Worm (Caenorhabditis elegans) whole organism, L4 larva: ENCODE results near the gene sru-24.

Source experiments
- F44E2.7 ChIP-seq: fragments of 200-800 bp; sonication (Bioruptor generic); IDR thresholded peaks from 2 replicates; pipeline ENCODE4 v2.1.2; 2022; ENCODE audit warnings: missing genetic modification characterization, missing compliant biosample characterization
- R02D3.7 ChIP-seq: fragments of 150-350 bp; sonication (generic microtip); optimal IDR thresholded peaks from 3 replicates; lab custom pipeline; 2014; ENCODE audit warnings: missing biosample characterization, missing genetic modification characterization
- T20F7.1 ChIP-seq: fragments of 200-800 bp; sonication (Bioruptor generic); optimal IDR thresholded peaks from 2 replicates; lab custom pipeline; 2018; ENCODE audit warnings: mild to moderate bottlenecking, missing genetic modification characterization, missing compliant biosample characterization
- Y105C5A.15 ChIP-seq: fragments of 200-800 bp; sonication (Bioruptor generic); IDR thresholded peaks from 2 replicates; pipeline ENCODE4 v1.3.6; 2022; ENCODE audit warnings: missing genetic modification characterization, missing compliant biosample characterization
- Y5F2A.4 ChIP-seq: fragments of 200-800 bp; sonication (Bioruptor generic); optimal IDR thresholded peaks from 2 replicates; lab custom pipeline; 2018; ENCODE audit warnings: mild to moderate bottlenecking, missing genetic modification characterization, missing compliant biosample characterization
- aha-1 ChIP-seq: fragments of 150-350 bp; peaks from one replicate; lab custom pipeline; 2014; ENCODE audit warnings: missing biosample characterization, missing genetic modification characterization
- ama-1 ChIP-seq: fragments of 150-350 bp; optimal IDR thresholded peaks from 2 replicates; lab custom pipeline; 2014; ENCODE audit warnings: inconsistent platforms, mixed read lengths
- ceh-20 ChIP-seq: fragments of 200-800 bp; sonication (Bioruptor generic); IDR thresholded peaks from 2 replicates; pipeline ENCODE4 v1.3.6; 2022; ENCODE audit warnings: missing genetic modification reagents, missing genetic modification characterization, missing compliant biosample characterization
- ceh-82 ChIP-seq: sonication (generic microtip); optimal IDR thresholded peaks from 2 replicates; lab custom pipeline; 2017; ENCODE audit warnings: missing biosample characterization, missing genetic modification characterization
- cey-2 ChIP-seq: sonication (generic microtip); optimal IDR thresholded peaks from 3 replicates; lab custom pipeline; 2017; ENCODE audit warnings: missing genetic modification characterization, mild to moderate bottlenecking, missing compliant biosample characterization, antibody characterized with exemption, borderline replicate concordance; ENCODE audit not compliant: insufficient read depth
- ctbp-1 ChIP-seq: fragments of 200-800 bp; sonication (Bioruptor generic); IDR thresholded peaks from 2 replicates; pipeline ENCODE4 v1.3.6; 2022; ENCODE audit warnings: missing genetic modification reagents, missing genetic modification characterization, missing compliant biosample characterization
- daf-16 ChIP-seq, 3 experiments: sonication (generic microtip); optimal IDR thresholded peaks; 2 replicates each; lab custom pipeline; 2016 to 2017; ENCODE audit warnings: missing genetic modification characterization in 3 of 3, missing genetic modification reagents in 3 of 3, mild to moderate bottlenecking in 2 of 3, missing compliant biosample characterization in 2 of 3, missing biosample characterization in 1 of 3, moderate library complexity in 1 of 3
- daf-8 ChIP-seq: fragments of 200-800 bp; sonication (Bioruptor generic); IDR thresholded peaks from 2 replicates; pipeline ENCODE4 v1.3.6; 2022; ENCODE audit warnings: missing genetic modification characterization, missing compliant biosample characterization
- dmd-8 ChIP-seq: fragments of 200-800 bp; sonication (Bioruptor generic); IDR thresholded peaks from 2 replicates; pipeline ENCODE4 v1.3.6; 2022; ENCODE audit warnings: missing genetic modification characterization, missing compliant biosample characterization
- dmd-9 ChIP-seq: fragments of 200-800 bp; sonication (Bioruptor generic); IDR thresholded peaks from 2 replicates; pipeline ENCODE4 v1.3.6; 2022; ENCODE audit warnings: missing genetic modification reagents, missing genetic modification characterization, missing compliant biosample characterization
- dpl-1 ChIP-seq: fragments of 150-350 bp; optimal IDR thresholded peaks from 2 replicates; lab custom pipeline; 2014; ENCODE audit warnings: missing biosample characterization, missing genetic modification reagents, missing genetic modification characterization
- duxl-1 ChIP-seq: sonication (generic microtip); optimal IDR thresholded peaks from 2 replicates; lab custom pipeline; 2016; ENCODE audit warnings: mild to moderate bottlenecking, missing genetic modification characterization, moderate library complexity, missing compliant biosample characterization; ENCODE audit not compliant: poor library complexity
- egl-27 ChIP-seq: sonication (generic microtip); optimal IDR thresholded peaks from 3 replicates; lab custom pipeline; 2017; ENCODE audit warnings: missing biosample characterization, missing genetic modification reagents, missing genetic modification characterization
- egl-43 ChIP-seq: fragments of 200-800 bp; sonication (Bioruptor generic); IDR thresholded peaks from 2 replicates; pipeline ENCODE4 v1.3.6; 2022; ENCODE audit warnings: missing genetic modification reagents, missing genetic modification characterization, missing compliant biosample characterization
- hlh-11 ChIP-seq: fragments of 200-800 bp; sonication (Bioruptor generic); optimal IDR thresholded peaks from 2 replicates; lab custom pipeline; 2018; ENCODE audit warnings: mild to moderate bottlenecking, missing genetic modification characterization, missing compliant biosample characterization
- hmg-1.1 ChIP-seq: fragments of 200-800 bp; sonication (Bioruptor generic); IDR thresholded peaks from 2 replicates; pipeline ENCODE4 v1.3.6; 2022; ENCODE audit warnings: missing genetic modification reagents, missing genetic modification characterization, missing compliant biosample characterization
- lim-7 ChIP-seq: fragments of 200-800 bp; sonication (Bioruptor generic); IDR thresholded peaks from 2 replicates; pipeline ENCODE4 v1.3.6; 2022; ENCODE audit warnings: missing genetic modification characterization, missing compliant biosample characterization
- lin-1 ChIP-seq: fragments of 200-800 bp; sonication (Bioruptor generic); IDR thresholded peaks from 2 replicates; pipeline ENCODE4 v1.3.6; 2022; ENCODE audit warnings: missing genetic modification reagents, missing genetic modification characterization, missing compliant biosample characterization
- lin-15B ChIP-seq: fragments of 150-350 bp; sonication (generic microtip); optimal IDR thresholded peaks from 3 replicates; lab custom pipeline; 2014; ENCODE audit warnings: missing biosample characterization, missing genetic modification characterization
- lin-38 ChIP-seq: fragments of 200-800 bp; sonication (Bioruptor generic); IDR thresholded peaks from 2 replicates; pipeline ENCODE4 v1.3.6; 2022; ENCODE audit warnings: missing genetic modification reagents, missing genetic modification characterization, missing compliant biosample characterization
- lir-3 ChIP-seq: sonication (generic microtip); optimal IDR thresholded peaks from 2 replicates; lab custom pipeline; 2016; ENCODE audit warnings: mild to moderate bottlenecking, missing genetic modification characterization, missing compliant biosample characterization
- mep-1 ChIP-seq: fragments of 150-350 bp; sonication (generic microtip); optimal IDR thresholded peaks from 3 replicates; lab custom pipeline; 2014; ENCODE audit warnings: missing biosample characterization, missing genetic modification characterization
- mes-2 ChIP-seq: sonication (generic microtip); optimal IDR thresholded peaks from 2 replicates; lab custom pipeline; 2016; ENCODE audit warnings: missing genotype, mild to moderate bottlenecking, missing genetic modification characterization, missing compliant biosample characterization; ENCODE audit not compliant: poor library complexity, severe bottlenecking
- mxl-2 ChIP-seq: fragments of 200-800 bp; sonication (Bioruptor generic); conservative IDR thresholded peaks from 2 replicates; pipeline ENCODE4 v1.3.6; 2022; ENCODE audit warnings: missing genetic modification reagents, missing genetic modification characterization, missing compliant biosample characterization
- nhr-10 ChIP-seq: fragments of 150-350 bp; optimal IDR thresholded peaks from 2 replicates; lab custom pipeline; 2014; ENCODE audit warnings: missing biosample characterization, missing genetic modification characterization
- nhr-111 ChIP-seq: fragments of 200-800 bp; sonication (Bioruptor generic); optimal IDR thresholded peaks from 2 replicates; lab custom pipeline; 2018; ENCODE audit warnings: mild to moderate bottlenecking, missing genetic modification characterization, missing compliant biosample characterization
- nhr-25 ChIP-seq: sonication (generic microtip); optimal IDR thresholded peaks from 2 replicates; lab custom pipeline; 2017; ENCODE audit warnings: missing genetic modification characterization, mild to moderate bottlenecking, missing compliant biosample characterization, antibody characterized with exemption, moderate library complexity, borderline replicate concordance; ENCODE audit not compliant: insufficient read depth
- nhr-42 ChIP-seq: fragments of 200-800 bp; sonication (Bioruptor generic); IDR thresholded peaks from 2 replicates; pipeline ENCODE4 v1.3.6; 2022; ENCODE audit warnings: missing genetic modification characterization, missing compliant biosample characterization
- nhr-48 ChIP-seq: sonication (generic microtip); optimal IDR thresholded peaks from 2 replicates; lab custom pipeline; 2016; ENCODE audit warnings: mild to moderate bottlenecking, missing genetic modification characterization, missing compliant biosample characterization
- nhr-76 ChIP-seq: fragments of 150-350 bp; optimal IDR thresholded peaks from 2 replicates; lab custom pipeline; 2014; ENCODE audit warnings: missing biosample characterization, missing genetic modification characterization
- php-3 ChIP-seq: fragments of 200-800 bp; sonication (Bioruptor generic); IDR thresholded peaks from 2 replicates; pipeline ENCODE4 v1.3.6; 2022; ENCODE audit warnings: missing genetic modification reagents, missing genetic modification characterization, missing compliant biosample characterization
- pqm-1 ChIP-seq: sonication (generic microtip); optimal IDR thresholded peaks from 2 replicates; lab custom pipeline; 2017; ENCODE audit warnings: missing biosample characterization, missing genetic modification characterization
- rbr-2 ChIP-seq: sonication (generic microtip); optimal IDR thresholded peaks from 2 replicates; lab custom pipeline; 2016; ENCODE audit warnings: missing genotype, missing genetic modification characterization, missing compliant biosample characterization
- sdz-12 ChIP-seq: fragments of 200-800 bp; sonication (Bioruptor generic); optimal IDR thresholded peaks from 2 replicates; lab custom pipeline; 2018; ENCODE audit warnings: mild to moderate bottlenecking, missing genetic modification characterization, missing compliant biosample characterization
- set-16 ChIP-seq: fragments of 200-800 bp; sonication (Bioruptor generic); IDR thresholded peaks from 2 replicates; pipeline ENCODE4 v1.3.6; 2022; ENCODE audit warnings: missing genetic modification reagents, missing genetic modification characterization, missing compliant biosample characterization
- skn-1 ChIP-seq: fragments of 150-350 bp; optimal IDR thresholded peaks from 2 replicates; lab custom pipeline; 2014; ENCODE audit warnings: missing biosample characterization, missing genetic modification characterization
- snpc-1.2 ChIP-seq: fragments of 200-800 bp; sonication (Bioruptor generic); IDR thresholded peaks from 2 replicates; pipeline ENCODE4 v1.3.6; 2022; ENCODE audit warnings: missing genetic modification reagents, missing genetic modification characterization, missing compliant biosample characterization
- spr-1 ChIP-seq: sonication (generic microtip); optimal IDR thresholded peaks from 2 replicates; lab custom pipeline; 2016; ENCODE audit warnings: mild to moderate bottlenecking, missing genetic modification characterization, missing compliant biosample characterization
- spr-3 ChIP-seq: fragments of 200-800 bp; sonication (Bioruptor generic); optimal IDR thresholded peaks from 2 replicates; lab custom pipeline; 2018; ENCODE audit warnings: mild to moderate bottlenecking, missing genetic modification characterization, missing compliant biosample characterization
- tag-97 ChIP-seq: fragments of 200-800 bp; sonication (Bioruptor generic); IDR thresholded peaks from 2 replicates; pipeline ENCODE4 v1.3.6; 2022; ENCODE audit warnings: missing genetic modification characterization, missing compliant biosample characterization
- tra-1 ChIP-seq: fragments of 200-800 bp; sonication (Bioruptor generic); IDR thresholded peaks from 2 replicates; pipeline ENCODE4 v1.3.6; 2022; ENCODE audit warnings: missing genetic modification reagents, missing genetic modification characterization, missing compliant biosample characterization
- unc-130 ChIP-seq: sonication (generic microtip); optimal IDR thresholded peaks from 2 replicates; lab custom pipeline; 2016; ENCODE audit warnings: missing genetic modification reagents, missing genetic modification characterization, missing compliant biosample characterization
- unc-62 ChIP-seq, 3 experiments: fragments of 150-350 bp in 1 of 3; sonication (generic microtip); optimal IDR thresholded peaks in 2 of 3; peaks in 1 of 3; 1 replicate in 1 of 3; 2 replicates in 2 of 3; lab custom pipeline; 2014 to 2017; ENCODE audit warnings: missing biosample characterization in 3 of 3, missing genetic modification characterization in 3 of 3, missing genetic modification reagents in 3 of 3, missing genotype in 1 of 3
- zfp-2 ChIP-seq: sonication (generic microtip); optimal IDR thresholded peaks from 2 replicates; lab custom pipeline; 2016; ENCODE audit warnings: mild to moderate bottlenecking, missing genetic modification characterization, missing compliant biosample characterization
- zip-11 ChIP-seq: fragments of 200-800 bp; sonication (Bioruptor generic); IDR thresholded peaks from 2 replicates; pipeline ENCODE4 v1.3.6; 2022; ENCODE audit warnings: missing genetic modification characterization, missing compliant biosample characterization
- ztf-11 ChIP-seq: fragments of 150-350 bp; optimal IDR thresholded peaks from 2 replicates; lab custom pipeline; 2014; ENCODE audit warnings: missing biosample characterization, missing genetic modification characterization

sru-24 gene

ce11 chrV:619054-619453 is 52.2 kb downstream of the sru-24 start, which contains the start of gene F48G7.4 (continued):
- no peak for TF ChIP-seq unc-130 (GFP tag; lab: Kevin White, UChicago)
- TF ChIP-seq sdz-12 (GFP tag; lab: Kevin White, UChicago): no peak
- TF ChIP-seq php-3 (GFP tag; lab: Robert Waterston, UW): no peak
- TF ChIP-seq lin-1 (GFP tag; lab: Robert Waterston, UW): no peak
- TF ChIP-seq zip-11 (GFP tag; lab: Robert Waterston, UW): no peak
- 0 out of 2 replicates have a peak, but pooled peaks have one; percentile 33 for TF ChIP-seq tag-97
- TF ChIP-seq mep-1 (tag; lab: Kevin White, UChicago): peak; percentile 73
- TF ChIP-seq tra-1 (GFP tag; lab: Robert Waterston, UW): peak; percentile 77
- TF ChIP-seq lim-7 (GFP tag; lab: Robert Waterston, UW): no peak
- TF ChIP-seq daf-16 (GFP tag; optimal IDR thresholded peaks at IDR 0.05; lab: Kevin White, UChicago): no peak
- no peak for TF ChIP-seq daf-16 (tag; optimal IDR thresholded peaks at IDR 0.05; lab: Kevin White, UChicago)
- no peak for TF ChIP-seq dmd-8 (GFP tag; lab: Robert Waterston, UW)
- no peak for TF ChIP-seq egl-43 (GFP tag; lab: Robert Waterston, UW)
- peak in 1 of 2 experiments; percentile 99 for TF ChIP-seq unc-62 (GFP tag; optimal IDR thresholded peaks at IDR 0.05 in 1 of 2; lab: Kevin White, UChicago)
- TF ChIP-seq unc-62 (tag; optimal IDR thresholded peaks at IDR 0.05; lab: Kevin White, UChicago): no peak
- no peak for TF ChIP-seq nhr-111
- TF ChIP-seq cey-2 (tag; lab: Kevin White, UChicago): no peak
- TF ChIP-seq dmd-9 (GFP tag; lab: Robert Waterston, UW): no peak
- TF ChIP-seq ceh-20 (GFP tag; lab: Robert Waterston, UW): peak; percentile 60; the same call in 1 of the 2 replicates
- TF ChIP-seq lir-3: no peak
- TF ChIP-seq zfp-2 (tag; lab: Kevin White, UChicago): no peak
- TF ChIP-seq R02D3.7 (tag; lab: Kevin White, UChicago): no peak
- TF ChIP-seq nhr-48: peak; percentile 24
- TF ChIP-seq F44E2.7 (GFP tag; lab: Robert Waterston, UW): no peak
- TF ChIP-seq aha-1: no peak
- TF ChIP-seq lin-38: no peak
- TF ChIP-seq daf-8 (GFP tag; lab: Robert Waterston, UW): no peak
- no peak for TF ChIP-seq mxl-2 (GFP tag; lab: Robert Waterston, UW)
- no peak for TF ChIP-seq nhr-76 (tag; lab: Kevin White, UChicago)
- TF ChIP-seq duxl-1 (tag; lab: Kevin White, UChicago): peak; percentile 50
- no peak for TF ChIP-seq ama-1
- no peak for TF ChIP-seq T20F7.1 (GFP tag; lab: Kevin White, UChicago)
- no peak for TF ChIP-seq nhr-42 (GFP tag; lab: Robert Waterston, UW)
- TF ChIP-seq snpc-1.2 (GFP tag; lab: Robert Waterston, UW): no peak
- no peak for TF ChIP-seq spr-1 (tag; lab: Kevin White, UChicago)
- TF ChIP-seq lin-15B (tag; lab: Kevin White, UChicago): no peak
- no peak for TF ChIP-seq set-16 (GFP tag; lab: Robert Waterston, UW)
- TF ChIP-seq hmg-1.1 (GFP tag; lab: Robert Waterston, UW): peak; percentile 56; the same call in 1 of the 2 replicates
- TF ChIP-seq spr-3 (GFP tag; lab: Kevin White, UChicago): no peak
- TF ChIP-seq skn-1 (tag; lab: Kevin White, UChicago): no peak
- peak; percentile 84 for TF ChIP-seq rbr-2 (tag; lab: Kevin White, UChicago)
- TF ChIP-seq ztf-11: no peak
- no peak for TF ChIP-seq egl-27 (tag; lab: Kevin White, UChicago)
- peak; percentile 10 for TF ChIP-seq dpl-1 (GFP tag; lab: Kevin White, UChicago)
- TF ChIP-seq Y5F2A.4 (GFP tag; lab: Kevin White, UChicago): no peak
- TF ChIP-seq nhr-25 (tag; lab: Kevin White, UChicago): no peak
- no peak for TF ChIP-seq ceh-82 (tag; lab: Kevin White, UChicago)
- peak; percentile 71 for TF ChIP-seq hlh-11 (tag; lab: Kevin White, UChicago)
- TF ChIP-seq pqm-1 (tag; lab: Kevin White, UChicago): no peak
- no peak for TF ChIP-seq ctbp-1
- TF ChIP-seq nhr-10 (tag; lab: Kevin White, UChicago): no peak
- peak; percentile 56 for TF ChIP-seq mes-2 (tag; lab: Kevin White, UChicago)
- TF ChIP-seq Y105C5A.15 (GFP tag; lab: Robert Waterston, UW): no peak
